Fruit fly (Drosophila melanogaster) whole organism, embryonic: ENCODE data around the gene ND-PDSW.
A peak's percentile ranks its signal among the peaks of the same experiment; 100 is the strongest.

ENCODE experiments used
- Bdp1 ChIP-seq: fragments of 200-800 bp; sonication (Bioruptor generic); optimal IDR thresholded peaks from 3 replicates; lab custom pipeline; 2016; ENCODE audit warnings: missing biosample characterization, missing genetic modification characterization
- C15 ChIP-seq: fragments of 200-800 bp; sonication (Bioruptor generic); IDR thresholded peaks from 3 replicates; pipeline ENCODE4 v1.3.6; 2022; ENCODE audit warnings: missing biosample characterization, missing genetic modification characterization
- CG10147 ChIP-seq: fragments of 200-800 bp; sonication (Bioruptor generic); optimal IDR thresholded peaks from 2 replicates; lab custom pipeline; 2019; ENCODE audit warnings: missing biosample characterization, mild to moderate bottlenecking, missing genetic modification characterization, moderate library complexity
- CG10209 ChIP-seq: fragments of 200-800 bp; sonication (Bioruptor generic); optimal IDR thresholded peaks from 3 replicates; lab custom pipeline; 2017; ENCODE audit warnings: missing biosample characterization, mild to moderate bottlenecking, missing genetic modification characterization, missing genetic modification reagents
- CG11093 ChIP-seq: fragments of 200-800 bp; sonication (Bioruptor generic); IDR thresholded peaks from 3 replicates; pipeline ENCODE4 v1.3.6; 2022; ENCODE audit warnings: missing biosample characterization, missing genetic modification characterization
- CG17385 ChIP-seq: fragments of 200-800 bp; sonication (Bioruptor generic); optimal IDR thresholded peaks from 3 replicates; lab custom pipeline; 2018; ENCODE audit warnings: missing biosample characterization, mild to moderate bottlenecking, missing genetic modification characterization
- CG2889 ChIP-seq: fragments of 200-800 bp; sonication (Bioruptor generic); IDR thresholded peaks from 3 replicates; pipeline ENCODE4 v1.3.6; 2022; ENCODE audit warnings: missing biosample characterization, missing genetic modification characterization
- CG3065 ChIP-seq: fragments of 200-800 bp; sonication (Bioruptor generic); optimal IDR thresholded peaks from 2 replicates; lab custom pipeline; 2016; ENCODE audit warnings: missing biosample characterization, missing genetic modification characterization
- CG31365 ChIP-seq: fragments of 200-800 bp; sonication (Bioruptor generic); optimal IDR thresholded peaks from 2 replicates; lab custom pipeline; 2018; ENCODE audit warnings: missing biosample characterization, mild to moderate bottlenecking, missing genetic modification characterization
- CG32532 ChIP-seq: fragments of 200-800 bp; sonication (Bioruptor generic); IDR thresholded peaks from 2 replicates; pipeline ENCODE4 v1.3.6; 2022; ENCODE audit warnings: missing biosample characterization, missing genetic modification characterization
- CG3995 ChIP-seq: fragments of 200-800 bp; sonication (Bioruptor generic); optimal IDR thresholded peaks from 3 replicates; lab custom pipeline; 2016; ENCODE audit warnings: missing biosample characterization, missing genetic modification characterization
- CG7372 ChIP-seq: fragments of 200-800 bp; sonication (Bioruptor generic); IDR thresholded peaks from 2 replicates; pipeline ENCODE4 v1.3.6; 2022; ENCODE audit warnings: missing biosample characterization, missing genetic modification characterization
- CG7786 ChIP-seq: fragments of 200-800 bp; sonication (Bioruptor generic); optimal IDR thresholded peaks from 2 replicates; lab custom pipeline; 2016; ENCODE audit warnings: missing biosample characterization, missing genetic modification characterization
- Dbx ChIP-seq: fragments of 200-800 bp; sonication (Bioruptor generic); IDR thresholded peaks from 3 replicates; pipeline ENCODE4 v1.3.6; 2022; ENCODE audit warnings: missing biosample characterization, missing genetic modification characterization
- Dfd ChIP-seq, 2 experiments: fragments of >200 bp; optimal IDR thresholded peaks; 2 replicates each; lab custom pipeline; 2017; ENCODE audit warnings: missing biosample characterization in 2 of 2, missing genetic modification characterization in 2 of 2
- Doc2 ChIP-seq: fragments of 200-800 bp; sonication (Bioruptor generic); IDR thresholded peaks from 2 replicates; pipeline ENCODE4 v1.3.6; 2022; ENCODE audit warnings: missing biosample characterization, missing genetic modification characterization
- E2f2 ChIP-seq: fragments of 200-800 bp; sonication (Bioruptor generic); IDR thresholded peaks from 2 replicates; pipeline ENCODE4 v1.3.6; 2022; ENCODE audit warnings: missing biosample characterization, missing genetic modification characterization
- Gug ChIP-seq: fragments of 200-800 bp; sonication (Bioruptor generic); IDR thresholded peaks from 4 replicates; pipeline ENCODE4 v1.3.6; 2022; ENCODE audit warnings: missing biosample characterization, missing genetic modification characterization
- HLH54F ChIP-seq: fragments of 200-800 bp; sonication (Bioruptor generic); optimal IDR thresholded peaks from 3 replicates; lab custom pipeline; 2016; ENCODE audit warnings: missing biosample characterization, missing genetic modification characterization
- Meics ChIP-seq: fragments of 200-800 bp; sonication (Bioruptor generic); optimal IDR thresholded peaks from 2 replicates; lab custom pipeline; 2017; ENCODE audit warnings: missing biosample characterization, mild to moderate bottlenecking, missing genetic modification characterization
- NC2β ChIP-seq: fragments of 200-800 bp; sonication (Bioruptor generic); optimal IDR thresholded peaks from 2 replicates; lab custom pipeline; 2016; ENCODE audit warnings: missing biosample characterization, missing genetic modification characterization
- Side ChIP-seq: fragments of 200-800 bp; sonication (Bioruptor generic); optimal IDR thresholded peaks from 2 replicates; lab custom pipeline; 2016; ENCODE audit warnings: missing biosample characterization, missing genetic modification characterization
- Six4 ChIP-seq: fragments of 200-800 bp; sonication (Bioruptor generic); optimal IDR thresholded peaks from 2 replicates; lab custom pipeline; 2016; ENCODE audit warnings: missing biosample characterization, missing genetic modification characterization
- ab ChIP-seq: fragments of 200-800 bp; sonication (Bioruptor generic); optimal IDR thresholded peaks from 2 replicates; lab custom pipeline; 2016; ENCODE audit warnings: missing biosample characterization, missing genetic modification characterization
- az2 ChIP-seq: fragments of 200-800 bp; sonication (Bioruptor generic); optimal IDR thresholded peaks from 3 replicates; lab custom pipeline; 2016; ENCODE audit warnings: missing biosample characterization, missing genetic modification characterization
- cg ChIP-seq: fragments of 200-800 bp; sonication (Bioruptor generic); optimal IDR thresholded peaks from 3 replicates; lab custom pipeline; 2019; ENCODE audit warnings: missing biosample characterization, mild to moderate bottlenecking, missing genetic modification characterization, moderate library complexity
- chm ChIP-seq: fragments of 200-800 bp; sonication (Bioruptor generic); IDR thresholded peaks from 2 replicates; pipeline ENCODE4 v1.3.6; 2022; ENCODE audit warnings: missing biosample characterization, missing genetic modification characterization
- dpn ChIP-seq, 2 experiments: fragments of 200-800 bp; sonication (Bioruptor generic); optimal IDR thresholded peaks; 3 replicates each; lab custom pipeline; 2016; ENCODE audit warnings: missing biosample characterization in 2 of 2, missing genetic modification characterization in 2 of 2
- dysf ChIP-seq: fragments of 200-800 bp; sonication (Bioruptor generic); IDR thresholded peaks from 3 replicates; pipeline ENCODE4 v1.3.6; 2022; ENCODE audit warnings: missing biosample characterization, missing genetic modification characterization
- en ChIP-seq: fragments of 200-800 bp; sonication (Bioruptor generic); optimal IDR thresholded peaks from 2 replicates; lab custom pipeline; 2016; ENCODE audit warnings: missing biosample characterization, missing genetic modification characterization
- exex ChIP-seq: fragments of 200-800 bp; sonication (Bioruptor generic); optimal IDR thresholded peaks from 4 replicates; lab custom pipeline; 2018; ENCODE audit warnings: missing biosample characterization, mild to moderate bottlenecking, missing genetic modification characterization, moderate library complexity
- eyg ChIP-seq: fragments of 200-800 bp; sonication (Bioruptor generic); optimal IDR thresholded peaks from 3 replicates; lab custom pipeline; 2016; ENCODE audit warnings: missing biosample characterization, missing genetic modification characterization
- fd102C ChIP-seq: fragments of 200-800 bp; sonication (Bioruptor generic); optimal IDR thresholded peaks from 2 replicates; lab custom pipeline; 2018; ENCODE audit warnings: missing biosample characterization, mild to moderate bottlenecking, missing genetic modification characterization, moderate library complexity
- gem ChIP-seq: fragments of 200-800 bp; sonication (Bioruptor generic); optimal IDR thresholded peaks from 2 replicates; lab custom pipeline; 2019; ENCODE audit warnings: missing biosample characterization, mild to moderate bottlenecking, missing genetic modification characterization, moderate library complexity
- jing ChIP-seq: fragments of 200-800 bp; sonication (Bioruptor generic); optimal IDR thresholded peaks from 2 replicates; lab custom pipeline; 2018; ENCODE audit warnings: missing biosample characterization, mild to moderate bottlenecking, missing genetic modification characterization
- ken ChIP-seq: fragments of 200-800 bp; sonication (Bioruptor generic); IDR thresholded peaks from 3 replicates; pipeline ENCODE4 v1.3.6; 2022; ENCODE audit warnings: missing biosample characterization, missing genetic modification characterization
- lilli ChIP-seq: fragments of 200-800 bp; sonication (Bioruptor generic); optimal IDR thresholded peaks from 3 replicates; lab custom pipeline; 2016; ENCODE audit warnings: missing biosample characterization, missing genetic modification characterization
- lola ChIP-seq, 3 experiments: fragments of >200 bp in 2 of 3; fragments of 200-800 bp in 1 of 3; sonication (Bioruptor generic) in 1 of 3; optimal IDR thresholded peaks; 2 replicates each; lab custom pipeline; 2017 to 2019; ENCODE audit warnings: missing biosample characterization in 3 of 3, missing genetic modification characterization in 3 of 3, mild to moderate bottlenecking in 1 of 3, moderate library complexity in 1 of 3
- nom ChIP-seq: fragments of 200-800 bp; sonication (Bioruptor generic); optimal IDR thresholded peaks from 2 replicates; lab custom pipeline; 2017; ENCODE audit warnings: missing biosample characterization, missing genetic modification characterization, mild to moderate bottlenecking, moderate library complexity, missing genetic modification reagents
- pb ChIP-seq: fragments of 200-800 bp; sonication (Bioruptor generic); optimal IDR thresholded peaks from 3 replicates; lab custom pipeline; 2016; ENCODE audit warnings: missing biosample characterization, missing genetic modification characterization
- pho ChIP-seq: fragments of 200-800 bp; sonication (Bioruptor generic); optimal IDR thresholded peaks from 2 replicates; lab custom pipeline; 2016; ENCODE audit warnings: missing biosample characterization, missing genetic modification characterization
- run ChIP-seq: fragments of 200-800 bp; sonication (Bioruptor generic); optimal IDR thresholded peaks from 3 replicates; lab custom pipeline; 2018; ENCODE audit warnings: missing biosample characterization, mild to moderate bottlenecking, missing genetic modification characterization
- sc ChIP-seq, 3 experiments: fragments of >200 bp in 2 of 3; fragments of 200-800 bp in 1 of 3; sonication (Bioruptor generic) in 1 of 3; optimal IDR thresholded peaks; 2 replicates in 2 of 3; 3 replicates in 1 of 3; lab custom pipeline; 2017; ENCODE audit warnings: mild to moderate bottlenecking in 1 of 3, missing biosample characterization in 1 of 3, missing genetic modification characterization in 1 of 3, missing genetic modification reagents in 1 of 3
- sisA ChIP-seq: fragments of 200-800 bp; sonication (Bioruptor generic); IDR thresholded peaks from 2 replicates; pipeline ENCODE4 v1.3.6; 2022; ENCODE audit warnings: missing biosample characterization, missing genetic modification characterization
- slbo ChIP-seq: fragments of 200-800 bp; sonication (Bioruptor generic); IDR thresholded peaks from 2 replicates; pipeline ENCODE4 v1.3.6; 2022; ENCODE audit warnings: missing biosample characterization, missing genetic modification characterization
- slp2 ChIP-seq: fragments of 200-800 bp; sonication (Bioruptor generic); optimal IDR thresholded peaks from 2 replicates; lab custom pipeline; 2016; ENCODE audit warnings: missing biosample characterization, missing genetic modification characterization
- sug ChIP-seq: fragments of 200-800 bp; optimal IDR thresholded peaks from 2 replicates; lab custom pipeline; 2019; ENCODE audit warnings: missing biosample characterization, mild to moderate bottlenecking, missing genetic modification characterization, moderate library complexity
- tio ChIP-seq: fragments of 200-800 bp; sonication (Bioruptor generic); optimal IDR thresholded peaks from 2 replicates; lab custom pipeline; 2017; ENCODE audit warnings: missing biosample characterization, missing genetic modification characterization, inconsistent platforms
- tna ChIP-seq: fragments of 200-800 bp; sonication (Bioruptor generic); IDR thresholded peaks from 2 replicates; pipeline ENCODE4 v1.3.6; 2022; ENCODE audit warnings: missing biosample characterization, missing genetic modification characterization; ENCODE audit not compliant: partially characterized antibody
- trem ChIP-seq: fragments of 200-800 bp; optimal IDR thresholded peaks from 3 replicates; lab custom pipeline; 2019; ENCODE audit warnings: missing biosample characterization, mild to moderate bottlenecking, missing genetic modification characterization, moderate library complexity

ND-PDSW gene

dm6 chr2L:3477057-3477755, 11.2 kb downstream of the ND-PDSW start (continued):
- TF ChIP-seq cg (GFP tag; lab: Kevin White, UChicago) (no peak), CG11093 (no peak), run (tag; lab: Kevin White, UChicago) (no peak), Dfd (GFP tag; optimal IDR thresholded peaks at IDR 0.05; lab: Kevin White, UChicago) (no peak), Doc2 (GFP tag; lab: Robert Waterston, UW) (no peak), E2f2 (no peak), dysf (peak; percentile 55; the same call in 2 of the 3 replicates), CG10147 (peak; percentile 32), chm (GFP tag; lab: Robert Waterston, UW) (no peak), trem (tag; lab: Kevin White, UChicago) (no peak), dpn (GFP tag; optimal IDR thresholded peaks at IDR 0.05; lab: Kevin White, UChicago) (peak; percentile 50 to 64), HLH54F (peak; percentile 51), sug (tag; lab: Kevin White, UChicago) (peak; percentile 38), exex (no peak), lilli (GFP tag; lab: Kevin White, UChicago) (peak; percentile 55), CG10209 (GFP tag; lab: Kevin White, UChicago) (peak; percentile 52), CG7372 (no peak), CG32532 (GFP tag; lab: Robert Waterston, UW) (peak; percentile 59), Bdp1 (GFP tag; lab: Kevin White, UChicago) (no peak), NC2β (GFP tag; lab: Kevin White, UChicago) (no peak), eyg (GFP tag; lab: Kevin White, UChicago) (no peak), Side (GFP tag; lab: Kevin White, UChicago) (no peak), sc (optimal IDR thresholded peaks at IDR 0.05; lab: Kevin White, UChicago) (no peak), sc (GFP tag; optimal IDR thresholded peaks at IDR 0.05; lab: Kevin White, UChicago) (no peak), ab (GFP tag; lab: Kevin White, UChicago) (no peak), CG3995 (GFP tag; lab: Kevin White, UChicago) (no peak), Dbx (GFP tag; lab: Robert Waterston, UW) (no peak), CG7786 (GFP tag; lab: Kevin White, UChicago) (peak; percentile 57), Meics (GFP tag; lab: Kevin White, UChicago) (peak; percentile 51), az2 (GFP tag; lab: Kevin White, UChicago) (peak; percentile 44), tio (GFP tag; lab: Kevin White, UChicago) (peak; percentile 57), CG3065 (GFP tag; lab: Kevin White, UChicago) (no peak), C15 (GFP tag; lab: Robert Waterston, UW) (no peak), CG2889 (GFP tag; lab: Robert Waterston, UW) (no peak), fd102C (GFP tag; lab: Kevin White, UChicago) (no peak), sisA (GFP tag; lab: Robert Waterston, UW) (peak; percentile 21; the same call in 1 of the 2 replicates), en (GFP tag; lab: Kevin White, UChicago) (no peak), Six4 (GFP tag; lab: Kevin White, UChicago) (peak; percentile 24), Gug (no peak; the same call in 3 of the 4 replicates), slbo (GFP tag; lab: Robert Waterston, UW) (peak; percentile 50; the same call in 1 of the 2 replicates), nom (no peak), ken (GFP tag; lab: Robert Waterston, UW) (peak; percentile 6; the same call in 1 of the 3 replicates), CG17385 (peak; percentile 39), slp2 (peak; percentile 52), pho (GFP tag; lab: Kevin White, UChicago) (no peak), pb (GFP tag; lab: Kevin White, UChicago) (peak; percentile 14), lola (GFP tag; optimal IDR thresholded peaks at IDR 0.05; lab: Kevin White, UChicago) (peak in 1 of 3 experiments; percentile 1), tna (GFP tag; lab: Robert Waterston, UW) (no peak), jing (GFP tag; lab: Kevin White, UChicago) (no peak), gem (tag; lab: Kevin White, UChicago) (peak; percentile 64), CG31365 (tag; lab: Kevin White, UChicago) (no peak)
